Worm (Caenorhabditis elegans) whole organism, dauer: ENCODE measurements around the gene srsx-11.

Experiments
- unc-62 ChIP-seq: sonication (generic microtip); optimal IDR thresholded peaks from 2 replicates; lab custom pipeline; 2017; ENCODE audit warnings: missing biosample characterization, missing genetic modification reagents, missing genetic modification characterization

The srsx-11 gene

DNA sequence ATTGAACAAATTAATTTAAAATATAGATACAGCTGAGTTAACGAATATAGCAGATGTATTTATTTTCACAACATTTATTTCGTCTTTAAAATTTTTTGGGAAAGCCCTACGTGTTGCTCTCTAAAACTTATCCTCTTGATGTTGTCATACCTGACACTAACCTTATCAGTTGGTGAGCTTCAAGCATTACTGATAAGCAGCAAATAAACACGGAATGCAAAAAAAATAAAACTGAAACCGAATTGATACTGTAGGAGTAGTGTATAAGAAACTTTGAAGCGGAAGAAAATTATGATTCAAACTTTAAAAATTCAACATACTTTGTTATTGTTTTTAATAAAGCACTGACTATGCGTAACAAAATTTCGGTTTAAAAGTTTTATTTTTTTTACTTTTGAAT lies 43.9 kb downstream of the srsx-11 start:
- TF ChIP-seq unc-62 (GFP tag; lab: Kevin White, UChicago), result no peak

DNA sequence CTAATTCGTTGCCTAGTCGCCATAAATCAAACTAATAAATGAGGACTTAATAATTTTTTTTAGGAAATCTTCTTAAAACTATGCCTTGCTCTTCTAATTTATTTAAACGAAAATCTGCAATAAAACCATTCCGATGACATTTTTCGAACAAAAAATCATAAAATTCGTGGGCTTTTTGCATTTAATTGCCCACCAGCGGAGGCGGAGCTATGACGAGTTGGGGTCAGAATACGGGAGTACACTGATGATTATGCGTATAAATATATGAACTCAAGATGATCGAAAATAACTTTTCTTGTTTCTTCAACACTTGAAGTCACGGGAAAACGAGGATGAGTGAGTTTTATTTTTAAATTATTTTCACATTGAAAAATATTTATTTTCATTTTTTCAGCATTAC lies 44.6 kb downstream of the srsx-11 start, which contains the start of gene catp-2:
Gene catp-2 (plus strand): TSS at position 301 of the 400 bp plus-strand sequence.
- TF ChIP-seq unc-62 (GFP tag; lab: Kevin White, UChicago), result no peak

DNA sequence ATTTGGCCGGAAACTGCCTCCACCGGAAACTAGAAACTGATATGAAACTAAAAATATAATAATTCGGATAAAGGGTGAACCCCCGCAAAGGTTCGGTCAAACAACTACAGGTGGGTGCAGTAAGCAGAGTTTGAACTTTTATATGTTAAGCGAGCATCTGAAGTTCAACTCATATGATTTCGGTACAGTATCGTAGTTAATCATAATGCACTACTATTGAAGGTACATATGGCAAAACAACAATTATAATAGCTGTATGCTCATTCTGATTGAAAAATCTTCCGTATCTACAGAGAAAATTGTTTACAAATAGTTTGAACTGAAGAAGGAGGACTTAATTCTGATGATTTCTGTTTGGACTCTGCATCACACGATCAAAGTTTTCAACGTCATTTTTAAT lies 45.7 kb downstream of the srsx-11 start:
- TF ChIP-seq unc-62 (GFP tag; lab: Kevin White, UChicago), result no peak

DNA sequence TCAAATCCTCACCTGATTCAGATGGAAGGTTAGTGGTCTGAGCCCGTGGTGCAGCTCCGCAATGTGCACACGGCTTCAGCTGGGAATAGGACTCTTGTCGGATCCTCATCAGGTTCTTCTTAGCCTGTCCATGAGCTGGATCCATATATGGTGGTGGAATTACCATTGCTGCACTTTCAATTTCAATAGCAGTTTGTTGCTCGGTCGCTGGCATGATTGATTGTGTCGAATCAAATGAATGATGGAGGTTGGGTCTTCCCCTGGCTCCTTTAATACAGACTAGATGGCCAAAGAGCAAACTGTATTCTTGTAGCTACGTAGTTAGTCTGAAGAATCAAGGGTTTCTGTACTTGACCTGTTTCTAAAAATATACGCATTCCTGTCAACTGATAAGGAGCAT lies 46.1 kb downstream of the srsx-11 start, which contains the start of gene C02E7.10:
Gene C02E7.10 (minus strand): TSS at position 232 of the 400 bp plus-strand sequence.
- no peak for TF ChIP-seq unc-62 (GFP tag; lab: Kevin White, UChicago)

DNA sequence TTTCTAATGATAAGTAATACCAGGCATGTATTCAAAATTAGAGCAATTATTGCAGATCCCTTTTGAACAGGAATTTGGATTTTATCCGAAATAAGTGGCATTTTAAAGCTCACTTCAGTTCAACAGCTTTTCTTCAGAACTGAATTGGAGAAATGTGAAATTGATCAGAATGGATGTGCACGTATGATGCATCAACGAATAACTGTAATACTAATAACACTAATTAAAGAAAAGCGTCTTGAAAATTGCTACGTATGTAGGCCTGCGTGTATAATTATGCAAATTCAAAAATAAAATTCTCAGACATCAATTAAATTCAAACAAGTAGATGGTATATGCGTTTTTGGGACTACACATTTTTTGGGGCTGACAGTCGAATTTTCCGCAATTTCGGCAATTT lies 49.1 kb downstream of the srsx-11 start, which contains the start of gene str-205:
Gene str-205 (minus strand): TSS at position 101 of the 400 bp plus-strand sequence.
- TF ChIP-seq unc-62 (GFP tag; lab: Kevin White, UChicago), result no peak
